Worm (Caenorhabditis elegans) whole organism, mixed stage, embryonic: ENCODE results near the gene 2L52.1.

Source experiments
- ceh-39 ChIP-seq: fragments of 150-350 bp; optimal IDR thresholded peaks from 2 replicates; lab custom pipeline; 2014; ENCODE audit warnings: missing biosample characterization, missing genetic modification characterization
- cnd-1 ChIP-seq: fragments of 200-800 bp; sonication (Bioruptor generic); optimal IDR thresholded peaks from 2 replicates; lab custom pipeline; 2018; ENCODE audit warnings: mild to moderate bottlenecking, missing genetic modification characterization, missing compliant biosample characterization
- elt-3 ChIP-seq: fragments of 150-350 bp; optimal IDR thresholded peaks from 2 replicates; lab custom pipeline; 2014; ENCODE audit warnings: missing biosample characterization, missing genetic modification characterization
- lin-13 ChIP-seq: fragments of 150-350 bp; optimal IDR thresholded peaks from 2 replicates; lab custom pipeline; 2014; ENCODE audit warnings: missing biosample characterization, missing genetic modification characterization
- lsy-2 ChIP-seq: fragments of 150-350 bp; optimal IDR thresholded peaks from 2 replicates; lab custom pipeline; 2014; ENCODE audit warnings: missing biosample characterization, missing genetic modification characterization
- nhr-12 ChIP-seq: fragments of 150-350 bp; optimal IDR thresholded peaks from 2 replicates; lab custom pipeline; 2014; ENCODE audit warnings: missing biosample characterization, missing genetic modification characterization
- nhr-2 ChIP-seq: fragments of 150-350 bp; optimal IDR thresholded peaks from 2 replicates; lab custom pipeline; 2014; ENCODE audit warnings: missing biosample characterization, missing genetic modification characterization
- nhr-76 ChIP-seq: sonication (generic microtip); optimal IDR thresholded peaks from 2 replicates; lab custom pipeline; 2017; ENCODE audit warnings: missing biosample characterization, missing genetic modification characterization

DNA sequence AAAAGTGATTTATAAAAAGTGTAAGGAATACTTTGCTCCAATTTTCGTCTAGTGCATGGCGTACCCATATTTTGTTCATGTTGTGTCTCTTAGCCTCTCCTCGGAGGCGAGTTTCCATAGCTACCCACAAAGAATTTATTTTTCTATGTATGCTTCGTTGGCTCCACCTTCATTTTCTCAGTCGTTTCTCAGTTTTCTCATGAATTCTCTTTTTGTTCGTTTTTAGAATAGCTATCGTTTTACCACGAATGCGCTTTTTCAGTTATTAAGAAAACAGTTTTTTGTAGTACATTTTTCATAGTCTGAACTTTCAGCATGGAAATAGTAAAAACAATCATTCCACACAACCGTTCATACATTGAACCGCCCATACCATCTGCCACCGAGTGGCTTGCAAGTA, 4.7 kb downstream of the 2L52.1 start, which contains the start of gene osta-1:
- no peak for TF ChIP-seq nhr-12
- TF ChIP-seq cnd-1 (tag; lab: Kevin White, UChicago), result no peak
- TF ChIP-seq elt-3, result no peak
- TF ChIP-seq lsy-2, result no peak
- TF ChIP-seq nhr-2 (tag; lab: Kevin White, UChicago), result no peak
- no peak for TF ChIP-seq ceh-39 (tag; lab: Kevin White, UChicago)
- no peak for TF ChIP-seq nhr-76 (tag; lab: Kevin White, UChicago)
- TF ChIP-seq lin-13 (tag; lab: Kevin White, UChicago), result no peak
